Worm (Caenorhabditis elegans): ENCODE results near the gene F53A2.3.
"Not testable (repeated sequence)": the region's sequence is repeated elsewhere in the genome, so short reads cannot be mapped to it uniquely, and the experiment has no call there.

F53A2.3 gene

ce11 chrIII:13310552-13310951 lies 29.0 kb downstream of the F53A2.3 start:
- no peak for TF ChIP-seq unc-62 (GFP tag; optimal IDR thresholded peaks at IDR 0.05)

- TF ChIP-seq unc-62 (GFP tag; optimal IDR thresholded peaks at IDR 0.05): no peak
These were observed 32.5 kb downstream of the F53A2.3 start, which contains the start of the genes klp-19 and slc-36.1 for ce11 chrIII:13307107-13307506. TSS of gene klp-19 (minus strand) at chrIII:13307259. TSS of gene slc-36.1 (plus strand) at chrIII:13307502.

ce11 chrIII:13305537-13305936 lies 34.0 kb downstream of the F53A2.3 start:
- TF ChIP-seq unc-62 (GFP tag; optimal IDR thresholded peaks at IDR 0.05): no peak

- TF ChIP-seq unc-62 (GFP tag; optimal IDR thresholded peaks at IDR 0.05): no peak
These were observed 37.0 kb downstream of the F53A2.3 start for ce11 chrIII:13302578-13302977.

ce11 chrIII:13301983-13302382 lies 37.6 kb downstream of the F53A2.3 start:
- TF ChIP-seq unc-62 (GFP tag; optimal IDR thresholded peaks at IDR 0.05): no peak

- no peak for TF ChIP-seq unc-62 (GFP tag; optimal IDR thresholded peaks at IDR 0.05)
These were observed 40.7 kb downstream of the F53A2.3 start, which contains the start of gene pgm-2 for ce11 chrIII:13298722-13299431. TSS of gene pgm-2 (plus strand) at chrIII:13299378.

ce11 chrIII:13296289-13296874 lies 43.2 kb downstream of the F53A2.3 start, which contains the start of gene npp-18:
TSS of gene npp-18 (plus strand) at chrIII:13296853.
- not testable (repeated sequence) for TF ChIP-seq unc-62 (GFP tag; optimal IDR thresholded peaks at IDR 0.05)

ce11 chrIII:13292971-13293514 lies 46.5 kb downstream of the F53A2.3 start, which contains the start of gene set-25:
TSS of gene set-25 (minus strand) at chrIII:13293090.
- TF ChIP-seq unc-62 (GFP tag; optimal IDR thresholded peaks at IDR 0.05): not testable (repeated sequence)
